Worm (Caenorhabditis elegans) whole organism, L4/young adult: Measurements from ENCODE around the gene C16C10.2.
A peak's percentile ranks its signal among the peaks of the same experiment; 100 is the strongest.

ENCODE experiments used
- W03F9.2 ChIP-seq: fragments of 150-350 bp; optimal IDR thresholded peaks from 2 replicates; lab custom pipeline; 2014; ENCODE audit warnings: missing biosample characterization, missing genetic modification characterization
- dao-5 ChIP-seq: sonication (generic microtip); optimal IDR thresholded peaks from 2 replicates; lab custom pipeline; 2016; ENCODE audit warnings: missing genotype, missing genetic modification characterization, moderate library complexity, missing compliant biosample characterization
- him-1 ChIP-seq: sonication (generic microtip); optimal IDR thresholded peaks from 2 replicates; lab custom pipeline; 2016; ENCODE audit warnings: missing genotype, missing genetic modification reagents, missing genetic modification characterization, missing compliant biosample characterization

Gene C16C10.2

DNA sequence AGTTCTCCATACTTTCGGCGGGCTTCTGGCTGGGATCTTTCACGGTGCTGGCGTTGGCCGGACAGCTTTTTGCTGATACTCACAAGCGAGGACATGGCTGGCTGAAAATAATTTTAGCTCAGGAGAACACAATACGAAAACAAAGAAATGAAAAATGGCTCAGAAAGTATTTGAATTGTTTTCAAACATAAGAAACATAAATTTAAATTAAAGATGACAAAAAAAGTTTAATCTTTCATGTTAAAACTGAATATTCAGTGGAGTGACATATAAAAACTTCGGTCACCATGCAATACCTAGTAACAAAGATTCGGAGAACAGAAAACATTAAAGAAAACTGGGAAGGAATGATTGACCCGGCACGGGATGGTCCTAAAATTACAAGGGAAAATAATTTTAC is at the start of gene C16C10.2:
Gene C16C10.2, minus strand, starts transcription at position 101 of the 400 bp plus-strand sequence.
- TF ChIP-seq W03F9.2 (no peak), dao-5 (tag; lab: Kevin White, UChicago) (no peak), him-1 (tag; lab: Kevin White, UChicago) (no peak)

- TF ChIP-seq dao-5 (tag; lab: Kevin White, UChicago), result no peak
- no peak for TF ChIP-seq W03F9.2
- TF ChIP-seq him-1 (tag; lab: Kevin White, UChicago), result no peak
These were observed 49.5 kb upstream of the C16C10.2 start, which contains the start of gene mpk-1 for ce11 chrIII:4228008-4228407. TSS of gene mpk-1 (minus strand) at chrIII:4228108.

DNA sequence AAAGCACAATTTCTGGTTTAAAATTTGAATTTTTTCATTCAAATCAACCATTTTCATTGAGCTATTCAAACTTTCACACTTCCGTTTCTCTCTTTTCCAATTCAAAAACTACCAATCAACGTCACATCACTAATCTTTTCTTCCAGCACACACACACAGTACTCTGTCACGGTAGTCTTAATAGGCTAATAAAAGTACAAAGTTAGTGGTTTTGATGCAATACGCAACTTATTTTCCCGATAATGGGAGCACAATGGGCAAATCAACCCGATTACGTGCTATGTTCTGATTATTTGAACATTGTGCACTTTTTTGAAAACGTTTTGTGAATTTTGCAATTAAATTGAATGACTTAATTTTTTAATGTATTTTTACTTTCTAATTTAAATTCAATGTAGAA is 48.9 kb upstream of the C16C10.2 start:
- no peak for TF ChIP-seq W03F9.2
- no peak for TF ChIP-seq him-1 (tag; lab: Kevin White, UChicago)
- TF ChIP-seq dao-5 (tag; lab: Kevin White, UChicago), result no peak

DNA sequence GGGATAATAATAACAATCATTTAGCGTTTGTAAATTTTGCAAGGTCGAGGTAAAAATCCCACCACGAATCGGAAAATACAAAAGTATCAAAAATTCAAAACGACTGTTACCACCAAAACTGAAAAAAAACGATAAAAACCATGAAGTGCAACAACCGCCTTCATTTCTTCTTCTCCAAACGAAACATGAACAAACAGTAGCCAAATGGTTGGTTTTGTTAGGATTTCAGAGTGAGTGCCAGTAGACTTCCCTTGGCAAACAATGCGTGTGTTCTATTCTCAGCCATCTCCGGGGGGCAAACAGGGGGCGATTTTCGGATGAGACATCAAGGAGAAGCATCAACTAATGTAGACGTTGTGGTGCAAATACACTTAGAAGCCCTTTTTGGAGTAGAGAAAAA is 46.3 kb upstream of the C16C10.2 start:
- no peak for TF ChIP-seq him-1 (tag; lab: Kevin White, UChicago)
- no peak for TF ChIP-seq W03F9.2
- TF ChIP-seq dao-5 (tag; lab: Kevin White, UChicago), result no peak

DNA sequence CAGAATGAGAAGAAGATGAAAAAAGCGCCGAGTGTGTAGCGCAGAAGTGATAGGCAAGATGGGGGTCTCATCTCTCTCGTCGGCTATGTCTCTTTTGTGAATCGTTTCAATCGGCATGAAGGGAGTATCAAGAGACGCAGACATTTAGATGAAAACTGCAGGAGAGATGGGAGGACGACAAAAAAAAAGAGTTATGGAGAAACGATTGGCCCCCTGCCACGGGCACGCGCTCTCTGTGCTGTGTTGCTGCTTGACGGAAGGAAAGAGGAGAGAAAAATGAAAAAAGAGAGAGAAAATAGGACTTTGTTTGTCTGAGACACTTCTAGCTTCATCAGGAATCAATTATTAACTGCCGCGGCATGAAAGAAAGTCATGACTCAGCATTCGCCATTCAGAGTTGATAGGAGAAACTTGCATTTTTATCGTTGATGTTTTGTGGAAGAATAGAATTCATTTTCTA is 45.2 kb upstream of the C16C10.2 start:
- peak; percentile 71 for TF ChIP-seq him-1 (tag; lab: Kevin White, UChicago)
- no peak for TF ChIP-seq dao-5 (tag; lab: Kevin White, UChicago)
- peak; percentile 41 for TF ChIP-seq W03F9.2

DNA sequence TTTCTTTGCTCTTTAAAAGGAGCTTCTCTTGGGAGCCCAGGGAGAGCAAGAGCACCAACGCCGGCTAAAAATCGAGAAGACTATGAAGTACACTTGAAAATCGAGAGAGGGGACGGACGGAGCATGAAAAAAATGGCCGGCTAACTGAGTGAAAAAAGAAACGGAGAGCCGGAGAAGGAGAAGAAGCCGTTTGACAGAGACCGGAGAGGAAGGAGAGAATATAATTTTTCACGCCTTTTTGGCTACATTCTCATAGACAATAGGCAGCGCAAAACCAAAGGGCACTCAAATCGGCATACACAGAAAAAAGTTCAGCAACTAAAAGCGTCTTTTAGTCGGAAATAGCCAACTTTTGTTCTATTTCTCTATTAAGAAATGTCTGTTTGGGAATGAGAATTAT is 43.1 kb upstream of the C16C10.2 start:
- no peak for TF ChIP-seq W03F9.2
- TF ChIP-seq dao-5 (tag; lab: Kevin White, UChicago), result no peak
- TF ChIP-seq him-1 (tag; lab: Kevin White, UChicago), result no peak

DNA sequence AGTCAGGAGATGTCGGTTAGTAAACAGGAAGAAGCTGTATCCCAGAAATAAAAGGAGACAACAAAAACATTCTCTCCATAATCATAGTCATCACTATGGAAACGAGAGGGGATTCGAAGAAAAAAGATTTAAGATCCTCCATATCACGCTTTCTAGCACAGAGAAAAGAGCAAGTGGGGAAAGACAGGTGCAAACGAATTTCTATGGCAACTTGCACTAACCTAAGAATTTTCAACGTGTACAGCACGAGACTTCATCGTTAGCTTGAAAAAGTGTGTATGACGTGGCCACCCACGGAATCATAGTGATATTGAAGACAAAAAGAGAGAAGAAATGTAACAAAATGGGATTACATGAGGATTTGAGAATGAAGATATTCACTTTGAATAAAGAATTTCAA is 42.4 kb upstream of the C16C10.2 start:
- TF ChIP-seq W03F9.2 (no peak), dao-5 (tag; lab: Kevin White, UChicago) (no peak), him-1 (tag; lab: Kevin White, UChicago) (no peak)

ce11 chrIII:4210661-4211060 is 32.2 kb upstream of the C16C10.2 start:
- TF ChIP-seq him-1 (tag; lab: Kevin White, UChicago) (no peak), dao-5 (tag; lab: Kevin White, UChicago) (no peak), W03F9.2 (no peak)

DNA sequence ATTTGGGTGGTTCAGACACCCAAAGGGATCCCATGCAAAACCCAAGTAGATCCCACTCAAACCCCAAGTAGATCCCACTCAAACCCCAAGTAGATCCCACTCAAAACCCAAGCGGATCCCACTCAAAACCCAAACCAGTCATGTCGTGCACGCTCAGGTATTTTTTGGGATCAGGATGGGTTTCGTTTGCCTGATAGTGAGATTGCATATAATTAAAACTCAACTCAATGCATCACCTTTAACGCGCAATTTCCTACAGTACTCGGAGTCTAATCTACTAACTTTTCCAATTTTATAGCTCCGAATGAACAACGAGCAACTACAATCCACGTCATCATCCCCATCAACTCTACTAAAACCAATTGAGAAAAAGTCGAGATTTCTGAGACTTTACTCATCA is 30.7 kb upstream of the C16C10.2 start, which contains the start of gene phlp-2:
Gene phlp-2, plus strand, starts transcription at position 301 of the 400 bp plus-strand sequence.
- no peak for TF ChIP-seq dao-5 (tag; lab: Kevin White, UChicago)
- no peak for TF ChIP-seq him-1 (tag; lab: Kevin White, UChicago)
- no peak for TF ChIP-seq W03F9.2

DNA sequence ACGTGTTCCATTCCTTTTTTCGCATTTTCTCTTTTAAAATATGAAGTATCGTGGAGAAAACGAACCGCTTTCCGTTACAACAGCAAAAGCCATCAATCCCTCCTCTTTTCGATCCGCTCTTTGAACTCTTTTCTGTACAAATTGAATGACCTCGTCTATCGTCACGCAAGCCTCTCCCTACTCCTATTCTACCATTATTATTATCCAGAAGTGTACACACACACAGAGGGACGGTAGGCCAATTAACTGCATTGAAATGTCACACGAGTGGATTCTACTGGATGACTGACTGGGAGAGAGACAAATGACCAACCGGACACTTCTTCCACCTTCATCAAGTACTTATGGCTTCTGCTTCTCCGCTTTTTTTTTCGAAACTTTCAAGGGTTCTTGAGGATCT is 29.7 kb upstream of the C16C10.2 start:
- TF ChIP-seq dao-5 (tag; lab: Kevin White, UChicago) (no peak), W03F9.2 (no peak), him-1 (tag; lab: Kevin White, UChicago) (no peak)

ce11 chrIII:4205751-4206327 is 27.4 kb upstream of the C16C10.2 start, which contains the start of gene R74.8:
TSS of gene R74.8 (plus strand) at chrIII:4206277.
- peak; percentile 36 for TF ChIP-seq W03F9.2
- TF ChIP-seq dao-5 (tag; lab: Kevin White, UChicago), result no peak
- TF ChIP-seq him-1 (tag; lab: Kevin White, UChicago), result no peak

- TF ChIP-seq dao-5 (tag; lab: Kevin White, UChicago), result no peak
- TF ChIP-seq him-1 (tag; lab: Kevin White, UChicago), result no peak
- TF ChIP-seq W03F9.2, result no peak
These were observed 26.5 kb upstream of the C16C10.2 start for ce11 chrIII:4204964-4205363.

DNA sequence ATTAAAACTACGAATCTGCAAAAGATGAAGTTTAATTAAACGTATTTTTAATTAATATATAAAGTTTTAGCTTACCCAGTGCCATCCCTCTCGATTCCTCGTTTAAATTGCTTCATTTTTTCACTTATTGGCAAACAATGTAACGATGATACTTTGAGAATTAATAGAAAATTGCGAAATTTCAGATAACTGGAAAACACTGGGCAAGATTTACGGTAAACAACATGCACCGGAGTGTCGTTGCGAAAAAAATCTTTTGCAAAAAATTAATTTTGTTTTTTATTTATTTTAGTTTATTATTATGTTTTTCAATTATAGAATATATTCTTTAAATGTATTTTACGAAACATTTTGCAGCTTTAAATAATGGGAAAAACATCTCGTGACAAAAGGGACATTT is 25.6 kb upstream of the C16C10.2 start, which contains the start of the genes pelo-1 and R74.7:
Gene pelo-1, minus strand, starts transcription at position 151 of the 400 bp plus-strand sequence.
Gene R74.7, plus strand, starts transcription at position 358 of the 400 bp plus-strand sequence.
- TF ChIP-seq dao-5 (tag; lab: Kevin White, UChicago), result no peak
- no peak for TF ChIP-seq him-1 (tag; lab: Kevin White, UChicago)
- no peak for TF ChIP-seq W03F9.2

- TF ChIP-seq him-1 (tag; lab: Kevin White, UChicago) (no peak), W03F9.2 (no peak), dao-5 (tag; lab: Kevin White, UChicago) (no peak)
These were observed 18.5 kb upstream of the C16C10.2 start, which contains the start of gene asd-1 for ce11 chrIII:4196988-4197384. TSS of gene asd-1 (plus strand) at chrIII:4197285.
